Worm (Caenorhabditis elegans) whole organism, young adult: Measurements from ENCODE around the gene ins-21.

Experiments
- F57C9.4 ChIP-seq: sonication (generic microtip); optimal IDR thresholded peaks from 2 replicates; lab custom pipeline; 2017; ENCODE audit warnings: mild to moderate bottlenecking, missing genetic modification characterization, missing compliant biosample characterization
- ZK185.1 ChIP-seq: sonication (generic microtip); optimal IDR thresholded peaks from 2 replicates; lab custom pipeline; 2016; ENCODE audit warnings: mild to moderate bottlenecking, missing genetic modification characterization, missing compliant biosample characterization; ENCODE audit not compliant: poor library complexity, severe bottlenecking
- egl-18 ChIP-seq: fragments of 200-800 bp; sonication (Bioruptor generic); IDR thresholded peaks from 2 replicates; pipeline ENCODE4 v1.3.6; 2022; ENCODE audit warnings: missing genetic modification reagents, missing genetic modification characterization, missing compliant biosample characterization
- egrh-3 ChIP-seq: fragments of 200-800 bp; sonication (Bioruptor generic); IDR thresholded peaks from 2 replicates; pipeline ENCODE4 v1.3.6; 2022; ENCODE audit warnings: missing genetic modification reagents, missing genetic modification characterization, missing compliant biosample characterization
- ekl-4 ChIP-seq: fragments of 200-800 bp; sonication (Bioruptor generic); IDR thresholded peaks from 2 replicates; pipeline ENCODE4 v1.3.6; 2022; ENCODE audit warnings: missing genetic modification reagents, missing genetic modification characterization, missing compliant biosample characterization
- ets-4 ChIP-seq: fragments of 200-800 bp; sonication (Bioruptor generic); optimal IDR thresholded peaks from 2 replicates; lab custom pipeline; 2018; ENCODE audit warnings: mild to moderate bottlenecking, missing genetic modification characterization, missing compliant biosample characterization
- lin-35 ChIP-seq, 3 experiments: fragments of 150-350 bp in 2 of 3; sonication (generic microtip) in 1 of 3; optimal IDR thresholded peaks; 2 replicates each; lab custom pipeline; 2014 to 2018; ENCODE audit warnings: missing biosample characterization in 3 of 3, missing genetic modification characterization in 3 of 3, missing genetic modification reagents in 3 of 3
- pha-4 ChIP-seq: fragments of 150-350 bp; sonication (generic microtip); optimal IDR thresholded peaks from 2 replicates; lab custom pipeline; 2014; ENCODE audit warnings: missing biosample characterization, missing genetic modification reagents, missing genetic modification characterization

DNA sequence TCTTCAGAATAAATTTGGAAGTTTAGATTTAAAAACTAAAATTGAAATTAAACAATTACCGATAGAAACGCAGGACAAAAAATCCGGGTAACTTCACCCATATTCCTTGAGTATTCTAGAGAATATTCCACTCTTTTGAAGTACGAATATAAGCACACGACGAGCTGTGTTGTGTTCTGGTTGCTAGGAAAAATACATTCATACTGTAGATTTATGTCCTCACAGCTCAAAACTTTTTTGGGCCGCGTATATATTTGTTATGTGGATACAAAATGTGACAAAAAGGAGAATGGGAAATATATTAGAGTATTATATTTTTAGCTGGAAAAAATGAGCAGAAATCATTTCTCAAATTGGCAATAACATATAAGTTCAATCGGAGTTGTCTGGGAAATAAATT, 9.7 kb downstream of the ins-21 start, which contains the start of gene M04D8.5:
- TF ChIP-seq lin-35 (GFP tag; optimal IDR thresholded peaks at IDR 0.05; lab: Kevin White, UChicago) (no peak), egrh-3 (no peak), ekl-4 (GFP tag; lab: Robert Waterston, UW) (no peak), F57C9.4 (tag; lab: Kevin White, UChicago) (no peak), pha-4 (tag; lab: Kevin White, UChicago) (no peak), ets-4 (GFP tag; lab: Kevin White, UChicago) (no peak), ZK185.1 (tag; lab: Kevin White, UChicago) (no peak), egl-18 (GFP tag; lab: Robert Waterston, UW) (no peak)
